Fruit fly (Drosophila melanogaster) whole organism, embryonic: ENCODE measurements around the gene Art3.

Source experiments
- Adf1 ChIP-seq: fragments of 200-800 bp; sonication (Bioruptor generic); IDR thresholded peaks from 2 replicates; pipeline ENCODE4 v1.3.6; 2022; ENCODE audit warnings: missing biosample characterization, missing genetic modification characterization
- CG10979 ChIP-seq: fragments of 200-800 bp; sonication (Bioruptor generic); optimal IDR thresholded peaks from 2 replicates; lab custom pipeline; 2018; ENCODE audit warnings: missing biosample characterization, mild to moderate bottlenecking, missing genetic modification characterization, moderate library complexity
- CG11560 ChIP-seq: fragments of 200-800 bp; sonication (Bioruptor generic); IDR thresholded peaks from 3 replicates; pipeline ENCODE4 v1.3.6; 2022; ENCODE audit warnings: missing biosample characterization, missing genetic modification characterization
- CG12104 ChIP-seq: fragments of 200-800 bp; sonication (Bioruptor generic); optimal IDR thresholded peaks from 3 replicates; lab custom pipeline; 2016; ENCODE audit warnings: missing biosample characterization, missing genetic modification characterization
- CG14860 ChIP-seq: fragments of 200-800 bp; sonication (Bioruptor generic); IDR thresholded peaks from 3 replicates; pipeline ENCODE4 v1.3.6; 2022; ENCODE audit warnings: missing biosample characterization, missing genetic modification characterization; ENCODE audit not compliant: partially characterized antibody
- CG15696 ChIP-seq: fragments of 200-800 bp; sonication (Bioruptor generic); optimal IDR thresholded peaks from 2 replicates; lab custom pipeline; 2019; ENCODE audit warnings: missing biosample characterization, mild to moderate bottlenecking, missing genetic modification characterization, moderate library complexity
- CG17359 ChIP-seq: fragments of 200-800 bp; sonication (Bioruptor generic); optimal IDR thresholded peaks from 3 replicates; lab custom pipeline; 2018; ENCODE audit warnings: missing biosample characterization, mild to moderate bottlenecking, missing genetic modification characterization, moderate library complexity
- CG17568 ChIP-seq: fragments of 200-800 bp; sonication (Bioruptor generic); optimal IDR thresholded peaks from 2 replicates; lab custom pipeline; 2018; ENCODE audit warnings: missing biosample characterization, mild to moderate bottlenecking, missing genetic modification characterization, moderate library complexity
- CG2889 ChIP-seq: fragments of 200-800 bp; sonication (Bioruptor generic); IDR thresholded peaks from 3 replicates; pipeline ENCODE4 v1.3.6; 2022; ENCODE audit warnings: missing biosample characterization, missing genetic modification characterization
- CG30431 ChIP-seq: fragments of 200-800 bp; sonication (Bioruptor generic); optimal IDR thresholded peaks from 2 replicates; lab custom pipeline; 2017; ENCODE audit warnings: missing biosample characterization, missing genetic modification characterization
- CG31388 ChIP-seq: fragments of 200-800 bp; sonication (Bioruptor generic); optimal IDR thresholded peaks from 2 replicates; lab custom pipeline; 2016; ENCODE audit warnings: missing biosample characterization, missing genetic modification characterization
- CG33557 ChIP-seq: fragments of 200-800 bp; sonication (Bioruptor generic); optimal IDR thresholded peaks from 2 replicates; lab custom pipeline; 2019; ENCODE audit warnings: missing biosample characterization, mild to moderate bottlenecking, missing genetic modification characterization, moderate library complexity
- CG4854 ChIP-seq: fragments of 200-800 bp; sonication (Bioruptor generic); optimal IDR thresholded peaks from 2 replicates; lab custom pipeline; 2016; ENCODE audit warnings: missing biosample characterization, missing genetic modification characterization, inconsistent platforms
- CG5180 ChIP-seq: fragments of 200-800 bp; sonication (Bioruptor generic); optimal IDR thresholded peaks from 3 replicates; lab custom pipeline; 2017; ENCODE audit warnings: missing biosample characterization, missing genetic modification characterization, mild to moderate bottlenecking, moderate library complexity, missing genetic modification reagents
- CG6791 ChIP-seq: fragments of 200-800 bp; sonication (Bioruptor generic); IDR thresholded peaks from 3 replicates; pipeline ENCODE4 v1.3.6; 2022; ENCODE audit warnings: missing biosample characterization, missing genetic modification characterization; ENCODE audit not compliant: partially characterized antibody
- CG6854 ChIP-seq: fragments of 200-800 bp; sonication (Bioruptor generic); optimal IDR thresholded peaks from 3 replicates; lab custom pipeline; 2017; ENCODE audit warnings: missing biosample characterization, mild to moderate bottlenecking, missing genetic modification characterization
- CG7271 ChIP-seq: fragments of 200-800 bp; sonication (Bioruptor generic); optimal IDR thresholded peaks from 2 replicates; lab custom pipeline; 2018; ENCODE audit warnings: missing biosample characterization, mild to moderate bottlenecking, missing genetic modification characterization, moderate library complexity
- CG7372 ChIP-seq: fragments of 200-800 bp; sonication (Bioruptor generic); IDR thresholded peaks from 2 replicates; pipeline ENCODE4 v1.3.6; 2022; ENCODE audit warnings: missing biosample characterization, missing genetic modification characterization
- CG7928 ChIP-seq: fragments of 200-800 bp; sonication (Bioruptor generic); optimal IDR thresholded peaks from 2 replicates; lab custom pipeline; 2017; ENCODE audit warnings: missing biosample characterization, mild to moderate bottlenecking, missing genetic modification characterization
- CG8281 ChIP-seq: fragments of 200-800 bp; sonication (Bioruptor generic); optimal IDR thresholded peaks from 2 replicates; lab custom pipeline; 2018; ENCODE audit warnings: missing biosample characterization, mild to moderate bottlenecking, missing genetic modification characterization, moderate library complexity
- CG8388 ChIP-seq: fragments of 200-800 bp; sonication (Bioruptor generic); optimal IDR thresholded peaks from 2 replicates; lab custom pipeline; 2019; ENCODE audit warnings: missing biosample characterization, mild to moderate bottlenecking, missing genetic modification characterization, moderate library complexity
- CG8924 ChIP-seq: fragments of 200-800 bp; optimal IDR thresholded peaks from 3 replicates; lab custom pipeline; 2019; ENCODE audit warnings: missing biosample characterization, mild to moderate bottlenecking, missing genetic modification characterization, moderate library complexity
- CG9876 ChIP-seq: fragments of 200-800 bp; sonication (Bioruptor generic); optimal IDR thresholded peaks from 2 replicates; lab custom pipeline; 2016; ENCODE audit warnings: missing biosample characterization, missing genetic modification characterization
- Chrac-16 ChIP-seq: fragments of 200-800 bp; sonication (Bioruptor generic); optimal IDR thresholded peaks from 3 replicates; lab custom pipeline; 2016; ENCODE audit warnings: missing biosample characterization, missing genetic modification characterization
- CoRest ChIP-seq: fragments of 200-800 bp; sonication (Bioruptor generic); optimal IDR thresholded peaks from 3 replicates; lab custom pipeline; 2018; ENCODE audit warnings: missing biosample characterization, mild to moderate bottlenecking, missing genetic modification characterization, moderate library complexity
- E2f1 ChIP-seq: fragments of 200-800 bp; sonication (Bioruptor generic); IDR thresholded peaks from 2 replicates; pipeline ENCODE4 v1.3.6; 2022; ENCODE audit warnings: missing biosample characterization, missing genetic modification characterization
- Ets65A ChIP-seq: fragments of 200-800 bp; sonication (Bioruptor generic); peaks from one replicate; lab custom pipeline; 2016; ENCODE audit warnings: missing biosample characterization, missing genetic modification characterization
- MBD-R2 ChIP-seq: fragments of 200-800 bp; sonication (Bioruptor generic); IDR thresholded peaks from 2 replicates; pipeline ENCODE4 v1.3.6; 2022; ENCODE audit warnings: missing biosample characterization, missing genetic modification characterization
- Oli ChIP-seq: fragments of 200-800 bp; sonication (Bioruptor generic); optimal IDR thresholded peaks from 2 replicates; lab custom pipeline; 2018; ENCODE audit warnings: missing biosample characterization, mild to moderate bottlenecking, missing genetic modification characterization, moderate library complexity
- Ptx1 ChIP-seq: fragments of 200-800 bp; sonication (Bioruptor generic); IDR thresholded peaks from 2 replicates; pipeline ENCODE4 v1.3.6; 2022; ENCODE audit warnings: missing biosample characterization, missing genetic modification characterization
- Sox102F ChIP-seq: fragments of 200-800 bp; sonication (Bioruptor generic); optimal IDR thresholded peaks from 2 replicates; lab custom pipeline; 2018; ENCODE audit warnings: missing biosample characterization, mild to moderate bottlenecking, missing genetic modification characterization, moderate library complexity
- Xrp1 ChIP-seq: fragments of 200-800 bp; sonication (Bioruptor generic); IDR thresholded peaks from 2 replicates; pipeline ENCODE4 v1.3.6; 2022; ENCODE audit warnings: missing biosample characterization, missing genetic modification characterization
- amos ChIP-seq: fragments of 200-800 bp; sonication (Bioruptor generic); IDR thresholded peaks from 2 replicates; pipeline ENCODE4 v1.3.6; 2022; ENCODE audit warnings: missing biosample characterization, missing genetic modification characterization; ENCODE audit not compliant: partially characterized antibody
- aop ChIP-seq: fragments of 200-800 bp; sonication (Bioruptor generic); IDR thresholded peaks from 2 replicates; pipeline ENCODE4 v1.3.6; 2022; ENCODE audit warnings: missing biosample characterization, missing genetic modification characterization
- disco-r ChIP-seq: fragments of 200-800 bp; sonication (Bioruptor generic); optimal IDR thresholded peaks from 2 replicates; lab custom pipeline; 2016; ENCODE audit warnings: missing biosample characterization, missing genetic modification characterization
- esg ChIP-seq: fragments of 200-800 bp; sonication (Bioruptor generic); conservative IDR thresholded peaks from 2 replicates; pipeline ENCODE4 v1.3.6; 2022; ENCODE audit warnings: missing biosample characterization, missing genetic modification characterization
- eyg ChIP-seq: fragments of 200-800 bp; sonication (Bioruptor generic); optimal IDR thresholded peaks from 3 replicates; lab custom pipeline; 2016; ENCODE audit warnings: missing biosample characterization, missing genetic modification characterization
- fd96Cb ChIP-seq: fragments of 200-800 bp; sonication (Bioruptor generic); optimal IDR thresholded peaks from 2 replicates; lab custom pipeline; 2018; ENCODE audit warnings: missing biosample characterization, mild to moderate bottlenecking, missing genetic modification characterization, moderate library complexity
- gce ChIP-seq: fragments of 200-800 bp; sonication (Bioruptor generic); IDR thresholded peaks from 3 replicates; pipeline ENCODE4 v1.3.6; 2022; ENCODE audit warnings: missing biosample characterization, missing genetic modification characterization
- gem ChIP-seq: fragments of 200-800 bp; sonication (Bioruptor generic); optimal IDR thresholded peaks from 2 replicates; lab custom pipeline; 2019; ENCODE audit warnings: missing biosample characterization, mild to moderate bottlenecking, missing genetic modification characterization, moderate library complexity
- ind ChIP-seq: fragments of 200-800 bp; sonication (Bioruptor generic); optimal IDR thresholded peaks from 3 replicates; lab custom pipeline; 2016; ENCODE audit warnings: missing biosample characterization, missing genetic modification characterization
- kah ChIP-seq: fragments of 200-800 bp; sonication (Bioruptor generic); optimal IDR thresholded peaks from 2 replicates; lab custom pipeline; 2018; ENCODE audit warnings: missing biosample characterization, mild to moderate bottlenecking, missing genetic modification characterization
- lbe ChIP-seq: fragments of 200-800 bp; sonication (Bioruptor generic); optimal IDR thresholded peaks from 2 replicates; lab custom pipeline; 2016; ENCODE audit warnings: missing biosample characterization, mild to moderate bottlenecking, missing genetic modification characterization
- pnt ChIP-seq: fragments of 200-800 bp; sonication (Bioruptor generic); optimal IDR thresholded peaks from 3 replicates; lab custom pipeline; 2016; ENCODE audit warnings: missing biosample characterization, missing genetic modification characterization
- prd ChIP-seq, 3 experiments: fragments of >200 bp in 2 of 3; fragments of 200-800 bp in 1 of 3; sonication (Bioruptor generic) in 1 of 3; optimal IDR thresholded peaks in 2 of 3; IDR thresholded peaks in 1 of 3; 2 replicates in 2 of 3; 3 replicates in 1 of 3; pipeline versions ENCODE4 v1.3.6 to Lab custom; 2017 to 2022; ENCODE audit warnings: missing biosample characterization in 1 of 3, missing genetic modification characterization in 1 of 3
- sr ChIP-seq: fragments of 200-800 bp; sonication (Bioruptor generic); IDR thresholded peaks from 3 replicates; pipeline ENCODE4 v1.3.6; 2022; ENCODE audit warnings: missing biosample characterization, missing genetic modification characterization
- stc ChIP-seq: fragments of 200-800 bp; sonication (Bioruptor generic); IDR thresholded peaks from 2 replicates; pipeline ENCODE4 v1.3.6; 2022; ENCODE audit warnings: missing biosample characterization, missing genetic modification characterization
- trh ChIP-seq: fragments of 200-800 bp; sonication (Bioruptor generic); optimal IDR thresholded peaks from 2 replicates; lab custom pipeline; 2016; ENCODE audit warnings: missing biosample characterization, missing genetic modification characterization
- z ChIP-seq: fragments of 200-800 bp; sonication (Bioruptor generic); IDR thresholded peaks from 3 replicates; pipeline ENCODE4 v1.3.6; 2022; ENCODE audit warnings: missing biosample characterization, missing genetic modification characterization
- zf30C ChIP-seq: fragments of 200-800 bp; sonication (Bioruptor generic); optimal IDR thresholded peaks from 3 replicates; lab custom pipeline; 2018; ENCODE audit warnings: missing biosample characterization, mild to moderate bottlenecking, missing genetic modification characterization

Art3 gene

DNA sequence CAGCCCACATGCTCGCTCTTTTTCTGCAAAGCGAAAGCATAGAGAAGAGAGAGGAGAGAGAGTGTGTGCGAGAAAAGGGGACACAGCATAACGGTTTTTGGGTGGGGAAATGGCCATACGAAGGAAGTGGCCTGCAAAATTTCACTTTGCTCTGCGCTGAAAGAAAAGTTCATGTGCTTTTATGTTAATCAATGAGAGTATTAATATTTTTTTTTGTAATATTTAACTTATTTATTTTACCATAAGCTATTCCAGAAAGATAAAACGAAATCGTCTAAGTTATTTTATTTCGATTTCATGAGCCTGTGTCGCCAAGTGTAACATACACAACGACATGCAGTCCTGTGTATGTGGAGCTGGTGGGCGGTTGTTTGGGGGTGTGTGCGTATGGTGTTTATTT, 21.2 kb upstream of the Art3 start (continued):
- TF ChIP-seq zf30C (peak; percentile 57), ind (GFP tag; lab: Kevin White, UChicago) (peak; percentile 58), MBD-R2 (GFP tag; lab: Robert Waterston, UW) (peak; percentile 55; the same call in 1 of the 2 replicates), CG17568 (no peak), pnt (GFP tag; lab: Kevin White, UChicago) (no peak), CG14860 (GFP tag; lab: Robert Waterston, UW) (no peak), CG7928 (GFP tag; lab: Kevin White, UChicago) (no peak), CG5180 (no peak), CG2889 (0 out of 3 replicates have a peak, but pooled peaks have one; percentile 66), CG6854 (peak; percentile 59), Ptx1 (peak; percentile 76), amos (GFP tag; lab: Robert Waterston, UW) (no peak), trh (GFP tag; lab: Kevin White, UChicago) (no peak), CG8388 (GFP tag; lab: Kevin White, UChicago) (peak; percentile 54), z (no peak), CG31388 (GFP tag; lab: Kevin White, UChicago) (no peak), CG7372 (GFP tag; lab: Robert Waterston, UW) (peak; percentile 60), CG4854 (GFP tag; lab: Kevin White, UChicago) (no peak), gem (tag; lab: Kevin White, UChicago) (no peak), Chrac-16 (GFP tag; lab: Kevin White, UChicago) (peak; percentile 35), CoRest (tag; lab: Kevin White, UChicago) (no peak), Ets65A (GFP tag; lab: Kevin White, UChicago) (peak; percentile 89), gce (GFP tag; lab: Robert Waterston, UW) (0 out of 3 replicates have a peak, but pooled peaks have one; percentile 38), lbe (no peak), Sox102F (GFP tag; lab: Kevin White, UChicago) (no peak), sr (GFP tag; lab: Robert Waterston, UW) (0 out of 3 replicates have a peak, but pooled peaks have one; percentile 15), disco-r (no peak), CG30431 (GFP tag; lab: Kevin White, UChicago) (peak; percentile 18), CG8924 (tag; lab: Kevin White, UChicago) (peak; percentile 67), CG9876 (GFP tag; lab: Kevin White, UChicago) (no peak), CG10979 (tag; lab: Kevin White, UChicago) (peak; percentile 45), aop (GFP tag; lab: Robert Waterston, UW) (no peak), prd (optimal IDR thresholded peaks at IDR 0.05; lab: Kevin White, UChicago) (no peak), prd (GFP tag; IDR thresholded peaks at IDR 0.05; lab: Robert Waterston, UW) (peak; percentile 76; the same call in 2 of the 3 replicates), CG6791 (no peak), eyg (GFP tag; lab: Kevin White, UChicago) (no peak), stc (GFP tag; lab: Robert Waterston, UW) (peak; percentile 71), kah (GFP tag; lab: Kevin White, UChicago) (no peak), Oli (tag; lab: Kevin White, UChicago) (no peak), CG33557 (no peak), E2f1 (GFP tag; lab: Robert Waterston, UW) (peak; percentile 76), CG17359 (tag; lab: Kevin White, UChicago) (peak; percentile 69), CG11560 (no peak), CG7271 (tag; lab: Kevin White, UChicago) (no peak), fd96Cb (tag; lab: Kevin White, UChicago) (peak; percentile 30), esg (GFP tag; lab: Robert Waterston, UW) (peak; percentile 70), CG8281 (tag; lab: Kevin White, UChicago) (no peak), Adf1 (GFP tag; lab: Robert Waterston, UW) (peak; percentile 59; the same call in 1 of the 2 replicates), Xrp1 (GFP tag; lab: Robert Waterston, UW) (peak; percentile 81), CG15696 (tag; lab: Kevin White, UChicago) (no peak), CG12104 (GFP tag; lab: Kevin White, UChicago) (no peak)
